Worm (Caenorhabditis elegans) whole organism, L1 larva: ENCODE measurements around the gene dolk-1.

Experiments
- aly-2 ChIP-seq: fragments of 150-350 bp; optimal IDR thresholded peaks from 2 replicates; lab custom pipeline; 2014; ENCODE audit warnings: missing biosample characterization, missing genetic modification characterization
- ama-1 ChIP-seq: fragments of 150-350 bp; optimal IDR thresholded peaks from 2 replicates; lab custom pipeline; 2014
- elt-3 ChIP-seq, 6 experiments: fragments of 150-350 bp in 1 of 6; sonication (generic microtip); optimal IDR thresholded peaks; 2 replicates each; lab custom pipeline; 2017 to 2018; ENCODE audit warnings: missing biosample characterization in 6 of 6, missing genetic modification characterization in 6 of 6, inconsistent platforms in 1 of 6
- nhr-237 ChIP-seq: fragments of 150-350 bp; optimal IDR thresholded peaks from 2 replicates; lab custom pipeline; 2014; ENCODE audit warnings: missing biosample characterization, missing genetic modification characterization
- nhr-90 ChIP-seq: sonication (generic microtip); optimal IDR thresholded peaks from 2 replicates; lab custom pipeline; 2016; ENCODE audit warnings: mild to moderate bottlenecking, missing genetic modification characterization, missing compliant biosample characterization; ENCODE audit not compliant: poor library complexity

- TF ChIP-seq aly-2, result no peak
- TF ChIP-seq nhr-237 (tag; lab: Kevin White, UChicago), result no peak
- TF ChIP-seq elt-3 (tag; optimal IDR thresholded peaks at IDR 0.05; lab: Kevin White, UChicago), result no peak
- no peak for TF ChIP-seq nhr-90 (tag; lab: Kevin White, UChicago)
- TF ChIP-seq ama-1 (lab: Kevin White, UChicago), result no peak
Measured at ce11 chrIII:11960080-11960479, 26.6 kb upstream of the dolk-1 start, which contains the start of gene top-3.
